Worm (Caenorhabditis elegans): Measurements from ENCODE around the gene kin-33.

kin-33 gene

DNA sequence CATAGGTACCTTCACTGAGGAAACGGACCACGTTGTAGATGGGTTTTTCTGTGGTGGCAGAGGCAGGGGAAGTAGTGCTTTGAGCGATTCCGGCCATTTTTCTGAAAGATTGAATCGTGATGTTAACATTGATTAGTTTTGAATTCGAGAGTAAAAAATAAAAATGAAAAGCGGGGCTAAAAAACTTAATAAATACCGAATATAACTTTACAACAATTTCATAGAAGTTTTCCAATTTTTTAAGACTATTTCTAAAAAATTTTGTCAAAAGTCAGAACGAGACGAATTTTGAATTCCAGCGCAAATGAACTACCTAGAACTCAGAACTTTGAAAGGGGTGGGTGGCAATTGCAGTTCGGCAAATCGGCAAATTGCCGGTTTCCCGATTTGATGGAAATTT is at the start of gene kin-33:
Gene kin-33, minus strand, starts transcription at position 101 of the 400 bp plus-strand sequence.
- no peak for TF ChIP-seq hpl-2 (GFP tag; optimal IDR thresholded peaks at IDR 0.05)
- no peak for TF ChIP-seq ces-1 (GFP tag; optimal IDR thresholded peaks at IDR 0.05)

DNA sequence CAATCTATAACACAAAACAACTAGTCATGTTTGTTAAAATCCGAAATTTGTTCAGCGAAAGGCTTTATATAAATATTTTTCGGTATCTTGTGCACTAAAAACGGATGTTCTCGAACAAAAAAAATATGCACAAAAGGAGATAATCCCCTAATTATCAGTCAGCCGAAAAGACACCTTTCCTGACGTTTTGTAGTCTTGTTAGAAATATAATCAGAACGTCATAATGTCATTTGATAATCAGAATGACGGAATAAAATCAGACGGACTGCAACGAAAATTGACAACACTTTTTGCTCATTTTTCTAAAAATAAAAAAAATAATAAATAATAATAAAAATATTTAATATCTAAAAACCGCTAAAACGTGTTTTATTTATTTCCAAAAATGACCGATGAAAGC is 49.5 kb upstream of the kin-33 start:
- TF ChIP-seq nhr-71 (tag; optimal IDR thresholded peaks at IDR 0.05) (peak; percentile 3), pax-3 (tag; optimal IDR thresholded peaks at IDR 0.05) (peak; percentile 47), fkh-8 (tag; optimal IDR thresholded peaks at IDR 0.05) (peak; percentile 61), ets-5 (GFP tag; IDR thresholded peaks at IDR 0.05) (no peak), dsc-1 (tag; optimal IDR thresholded peaks at IDR 0.05) (peak; percentile 85), egl-27 (tag; optimal IDR thresholded peaks at IDR 0.05) (no peak), tbx-2 (tag; optimal IDR thresholded peaks at IDR 0.05) (no peak)

DNA sequence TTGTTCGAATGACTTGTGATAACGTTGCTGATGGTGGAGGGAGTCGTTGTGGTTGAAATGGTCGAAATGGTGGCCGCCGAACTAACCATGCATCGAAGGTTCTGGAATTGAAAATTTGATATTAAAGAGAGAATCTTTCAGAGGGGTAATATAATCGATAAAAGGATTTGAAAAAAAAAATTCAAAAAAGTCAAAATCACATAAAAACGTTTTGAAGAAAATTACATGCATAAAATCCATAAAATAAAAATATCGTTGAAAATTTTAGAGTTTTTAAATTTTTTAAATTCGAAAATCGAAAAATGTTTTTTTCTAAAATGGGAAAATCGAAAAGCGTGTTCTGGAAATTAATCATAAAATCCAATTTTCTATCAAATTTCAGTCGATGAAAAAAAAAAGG is 47.1 kb upstream of the kin-33 start, which contains the start of gene npr-5:
Gene npr-5, minus strand, starts transcription at position 101 of the 400 bp plus-strand sequence.
- no peak for TF ChIP-seq fkh-4 (tag; optimal IDR thresholded peaks at IDR 0.05; ENCODE audit: borderline replicate concordance)
- TF ChIP-seq egl-13 (tag; optimal IDR thresholded peaks at IDR 0.05): no peak
- no peak for TF ChIP-seq ets-5 (GFP tag; IDR thresholded peaks at IDR 0.05)

DNA sequence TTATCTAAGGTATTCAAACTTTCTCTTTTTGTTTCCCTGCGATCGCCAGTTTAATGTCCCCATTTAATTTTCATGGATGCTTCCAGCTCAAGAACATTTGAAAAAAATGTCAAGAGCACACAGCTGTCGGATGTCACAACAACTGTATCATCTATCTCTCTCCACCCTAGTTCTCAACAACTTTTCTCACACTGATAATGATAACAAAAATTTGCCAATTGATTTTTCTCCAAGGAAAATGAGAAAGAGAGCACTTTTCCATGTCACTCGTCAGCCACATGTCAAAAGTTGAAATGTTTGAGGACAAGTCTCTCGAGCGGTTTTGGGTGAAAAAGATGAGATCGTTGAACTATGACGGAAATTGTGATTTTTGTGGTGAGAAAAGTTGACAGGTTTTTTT is 46.6 kb upstream of the kin-33 start:
- TF ChIP-seq tlp-1 (tag; optimal IDR thresholded peaks at IDR 0.05) (no peak), snu-23 (GFP tag; optimal IDR thresholded peaks at IDR 0.05) (peak; percentile 28), nhr-19 (GFP tag; conservative IDR thresholded peaks at IDR 0.05) (0 out of 2 replicates have a peak, but pooled peaks have one; percentile 25), rnt-1 (tag; optimal IDR thresholded peaks at IDR 0.05) (peak; percentile 63), lsy-2 (tag; optimal IDR thresholded peaks at IDR 0.05) (peak; percentile 39 to 62), unc-130 (tag; optimal IDR thresholded peaks at IDR 0.05) (peak; percentile 37), nhr-71 (tag; optimal IDR thresholded peaks at IDR 0.05) (peak; percentile 59), C16A3.4 (tag; optimal IDR thresholded peaks at IDR 0.05) (peak; percentile 17), pag-3 (tag; optimal IDR thresholded peaks at IDR 0.05; ENCODE audit: borderline replicate concordance, insufficient read depth) (peak; percentile 68), efl-1 (optimal IDR thresholded peaks at IDR 0.05) (peak in 1 of 2 experiments; percentile 23), efl-1 (GFP tag; optimal IDR thresholded peaks at IDR 0.05 in 1 of 2) (peak in 1 of 2 experiments; percentile 46), nhr-76 (tag; optimal IDR thresholded peaks at IDR 0.05) (no peak), lin-14 (GFP tag; optimal IDR thresholded peaks at IDR 0.05) (peak; percentile 77), sox-4 (tag; optimal IDR thresholded peaks at IDR 0.05) (no peak)

DNA sequence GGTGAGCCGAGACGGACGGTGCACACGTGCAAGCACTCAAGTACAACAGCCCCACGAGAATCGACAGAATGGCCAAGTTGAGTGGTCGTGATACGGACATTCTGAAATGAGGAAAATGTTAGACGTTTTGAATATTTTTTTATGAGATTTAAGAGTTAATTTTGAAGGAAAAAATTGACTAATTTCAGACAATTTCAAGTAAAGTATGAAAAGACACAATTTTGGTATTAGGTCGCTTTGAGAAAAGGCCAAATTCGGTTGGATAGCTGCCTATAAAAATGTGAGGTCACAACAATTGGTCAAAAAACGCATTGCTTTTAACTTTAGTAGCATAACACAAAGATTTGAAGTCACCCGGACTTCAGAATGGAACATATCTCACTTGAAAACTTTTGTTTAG is 38.4 kb upstream of the kin-33 start, which contains the start of gene nlp-70:
Gene nlp-70, minus strand, starts transcription at position 101 of the 400 bp plus-strand sequence.
- TF ChIP-seq pax-3 (tag; optimal IDR thresholded peaks at IDR 0.05) (no peak), efl-3 (GFP tag; optimal IDR thresholded peaks at IDR 0.05) (no peak), swsn-7 (tag; optimal IDR thresholded peaks at IDR 0.05) (no peak), alr-1 (tag; optimal IDR thresholded peaks at IDR 0.05; ENCODE audit: borderline replicate concordance) (no peak), unc-130 (tag; optimal IDR thresholded peaks at IDR 0.05) (no peak), nhr-28 (tag; optimal IDR thresholded peaks at IDR 0.05) (no peak), F16B12.6 (tag; optimal IDR thresholded peaks at IDR 0.05) (no peak), pqm-1 (tag; optimal IDR thresholded peaks at IDR 0.05) (no peak), rnt-1 (tag; optimal IDR thresholded peaks at IDR 0.05) (no peak), pag-3 (tag; optimal IDR thresholded peaks at IDR 0.05; ENCODE audit: borderline replicate concordance, insufficient read depth) (no peak), nhr-20 (tag; optimal IDR thresholded peaks at IDR 0.05) (no peak), ceh-63 (GFP tag; optimal IDR thresholded peaks at IDR 0.05) (no peak), egl-27 (tag; optimal IDR thresholded peaks at IDR 0.05) (no peak), mep-1 (tag; optimal IDR thresholded peaks at IDR 0.05) (no peak), C34B4.2 (tag; optimal IDR thresholded peaks at IDR 0.05) (no peak), nhr-84 (tag; optimal IDR thresholded peaks at IDR 0.05) (no peak), tbx-2 (tag; optimal IDR thresholded peaks at IDR 0.05) (no peak)
